Worm (Caenorhabditis elegans): ENCODE results near the gene C38H2.2.

Gene C38H2.2

DNA sequence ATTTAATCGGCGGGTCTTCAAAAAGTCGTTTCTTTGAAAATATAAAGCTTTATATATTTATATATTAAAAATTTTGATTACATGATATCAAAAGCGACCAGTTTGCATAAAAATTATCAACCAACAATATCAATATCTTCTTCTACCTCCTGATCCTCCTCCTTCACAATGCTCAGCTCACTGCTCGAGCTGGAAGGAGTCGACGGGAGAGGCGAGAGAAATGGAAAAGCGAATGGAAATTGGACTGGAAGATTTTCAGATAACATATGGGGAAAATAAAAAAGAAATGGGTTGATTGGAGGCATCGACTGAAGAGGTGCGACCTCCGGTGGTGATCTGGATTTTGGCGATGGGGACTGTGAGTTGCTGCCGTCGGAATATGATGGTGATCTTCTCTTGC, 41.6 kb upstream of the C38H2.2 start:
- no peak for TF ChIP-seq lin-39 (tag; optimal IDR thresholded peaks at IDR 0.05)
- TF ChIP-seq nhr-237 (tag; optimal IDR thresholded peaks at IDR 0.05), result no peak
- no peak for TF ChIP-seq nhr-43 (tag; optimal IDR thresholded peaks at IDR 0.05; ENCODE audit: poor library complexity, severe bottlenecking)
- TF ChIP-seq nhr-28 (tag; optimal IDR thresholded peaks at IDR 0.05), result no peak
- TF ChIP-seq nhr-77 (tag; optimal IDR thresholded peaks at IDR 0.05), result no peak
- TF ChIP-seq skn-1 (tag; optimal IDR thresholded peaks at IDR 0.05), result no peak
- TF ChIP-seq ztf-11 (tag; optimal IDR thresholded peaks at IDR 0.05), result no peak
- TF ChIP-seq hmg-11 (tag; optimal IDR thresholded peaks at IDR 0.05), result no peak
- no peak for TF ChIP-seq nhr-67 (tag; optimal IDR thresholded peaks at IDR 0.05)

DNA sequence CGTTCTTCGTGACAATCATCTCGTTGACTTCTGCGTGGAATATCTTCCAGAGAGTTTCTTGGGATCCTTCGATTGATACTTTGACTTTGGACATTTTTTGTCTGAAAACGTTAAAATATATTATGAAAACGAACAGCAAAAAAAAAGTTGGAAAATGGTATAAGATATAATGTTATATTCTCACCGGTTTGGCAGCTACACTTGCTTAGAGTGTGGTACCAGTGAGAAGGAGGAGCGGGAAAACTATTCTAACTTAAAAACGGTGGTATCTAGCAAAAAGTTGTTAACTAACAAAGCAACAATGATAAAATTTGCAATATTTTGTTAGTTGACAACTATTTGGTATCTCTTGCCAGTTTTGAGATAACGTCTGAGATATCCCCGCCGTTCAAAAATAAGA, 39.8 kb upstream of the C38H2.2 start, which contains the start of gene tbx-9:
Gene tbx-9 (minus strand): TSS at position 101 of the 400 bp plus-strand sequence.
- TF ChIP-seq nhr-77 (tag; optimal IDR thresholded peaks at IDR 0.05) (no peak), aly-2 (tag; optimal IDR thresholded peaks at IDR 0.05) (no peak), pqm-1 (tag; optimal IDR thresholded peaks at IDR 0.05) (no peak), R02D3.7 (tag; optimal IDR thresholded peaks at IDR 0.05) (no peak), eor-1 (tag; optimal IDR thresholded peaks at IDR 0.05) (no peak), nhr-23 (tag; optimal IDR thresholded peaks at IDR 0.05) (no peak), elt-3 (tag; optimal IDR thresholded peaks at IDR 0.05) (no peak), unc-62 (GFP tag; optimal IDR thresholded peaks at IDR 0.05) (no peak), nhr-11 (tag; optimal IDR thresholded peaks at IDR 0.05) (no peak), fos-1 (tag; optimal IDR thresholded peaks at IDR 0.05) (no peak), nhr-67 (tag; optimal IDR thresholded peaks at IDR 0.05) (no peak)

DNA sequence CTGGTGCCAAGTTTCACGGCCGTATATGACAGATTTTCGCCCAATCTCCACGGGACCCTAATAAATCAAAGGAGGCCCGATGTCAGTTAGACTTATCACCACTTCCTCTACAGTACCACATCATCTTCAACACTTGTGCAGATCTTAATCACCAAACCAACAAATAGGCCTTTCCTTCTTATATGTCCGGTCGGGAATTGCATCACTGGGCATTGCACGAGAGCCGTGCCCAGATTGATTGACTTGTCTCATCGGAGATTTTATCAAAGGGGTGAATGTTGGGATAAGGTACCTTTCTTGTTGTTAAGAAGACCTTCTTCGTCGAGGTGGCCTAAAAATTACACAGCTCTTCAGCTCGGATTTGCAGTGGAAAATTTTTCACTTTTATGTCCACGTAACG, 36.8 kb upstream of the C38H2.2 start:
- TF ChIP-seq nhr-11 (tag; optimal IDR thresholded peaks at IDR 0.05), result no peak
- TF ChIP-seq nhr-237 (tag; optimal IDR thresholded peaks at IDR 0.05), result no peak
- no peak for TF ChIP-seq elt-1 (tag; optimal IDR thresholded peaks at IDR 0.05)
- TF ChIP-seq nhr-28 (tag; optimal IDR thresholded peaks at IDR 0.05), result no peak
- TF ChIP-seq skn-1 (tag; optimal IDR thresholded peaks at IDR 0.05), result no peak
- TF ChIP-seq egl-5 (tag; optimal IDR thresholded peaks at IDR 0.05), result no peak
- TF ChIP-seq lsy-12 (tag; optimal IDR thresholded peaks at IDR 0.05), result no peak
- no peak for TF ChIP-seq nhr-77 (tag; optimal IDR thresholded peaks at IDR 0.05)
- TF ChIP-seq ceh-16 (tag; optimal IDR thresholded peaks at IDR 0.05), result no peak
- no peak for TF ChIP-seq fos-1 (tag; optimal IDR thresholded peaks at IDR 0.05)
- no peak for TF ChIP-seq pha-4 (tag; optimal IDR thresholded peaks at IDR 0.05)
- TF ChIP-seq nfya-1 (tag; optimal IDR thresholded peaks at IDR 0.05; ENCODE audit: insufficient read depth), result no peak
- no peak for TF ChIP-seq unc-39 (tag; optimal IDR thresholded peaks at IDR 0.05)
- no peak for TF ChIP-seq ztf-4 (tag; optimal IDR thresholded peaks at IDR 0.05)
- TF ChIP-seq egl-27 (tag; optimal IDR thresholded peaks at IDR 0.05), result no peak

DNA sequence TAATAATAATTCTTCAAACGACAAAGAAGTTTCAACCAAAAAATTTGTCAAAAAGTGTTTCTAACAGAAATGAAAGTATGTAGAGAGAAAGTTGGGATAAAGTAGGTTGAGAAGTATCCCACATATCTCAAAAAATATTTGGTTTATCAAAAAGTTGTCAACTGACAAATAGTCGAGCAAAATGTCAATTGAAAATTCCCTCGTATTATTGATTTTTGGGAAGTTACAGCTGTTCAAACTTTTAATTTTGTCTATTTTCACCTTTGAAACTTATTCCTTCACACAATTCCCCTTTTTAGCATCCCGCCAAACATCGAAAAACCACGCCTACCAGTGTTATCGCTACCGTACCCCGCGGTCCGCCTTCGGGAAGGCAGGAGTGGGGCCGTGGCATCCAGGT, 34.5 kb upstream of the C38H2.2 start, which contains the start of gene tbx-8:
Gene tbx-8 (plus strand): TSS at position 301 of the 400 bp plus-strand sequence.
- TF ChIP-seq zag-1 (tag; optimal IDR thresholded peaks at IDR 0.05), result no peak
- no peak for TF ChIP-seq aly-2 (tag; optimal IDR thresholded peaks at IDR 0.05)
- no peak for TF ChIP-seq lin-15B (tag; optimal IDR thresholded peaks at IDR 0.05)

DNA sequence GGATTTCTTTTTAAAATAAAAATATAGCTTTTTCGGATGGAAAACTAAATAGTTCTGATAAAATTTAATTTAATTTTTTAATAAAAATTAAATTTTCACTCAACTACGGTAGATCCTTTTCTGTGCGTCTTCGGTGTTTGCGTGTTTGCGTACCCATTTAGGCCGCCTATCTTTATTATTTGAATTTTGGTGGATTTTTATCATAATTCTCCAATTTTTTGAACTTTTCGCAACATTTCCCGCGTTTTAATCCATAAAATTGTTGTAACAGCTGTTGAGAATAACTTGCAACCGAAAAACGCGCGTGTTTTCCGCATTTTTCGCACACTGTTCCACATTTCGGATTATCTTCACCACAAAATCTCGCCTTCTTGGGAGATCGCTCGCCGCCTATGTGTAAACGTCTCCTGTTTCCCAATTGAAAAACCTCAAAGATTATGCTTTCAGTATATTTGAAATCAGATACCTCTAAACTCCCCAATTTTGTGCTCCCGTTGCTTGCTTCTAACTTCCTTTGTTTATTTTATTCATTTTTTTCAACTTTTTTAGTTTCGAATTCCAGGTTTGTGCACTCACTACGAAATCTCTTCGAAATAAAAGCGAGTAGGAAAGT, 29.9 kb upstream of the C38H2.2 start, which contains the start of gene T07C4.3:
Gene T07C4.3 (plus strand): TSS at position 563 of the 613 bp plus-strand sequence.
- TF ChIP-seq ceh-82 (tag; optimal IDR thresholded peaks at IDR 0.05), result no peak
- TF ChIP-seq egl-5 (tag; optimal IDR thresholded peaks at IDR 0.05), result no peak
- no peak for TF ChIP-seq jun-1 (tag; optimal IDR thresholded peaks at IDR 0.05)
- no peak for TF ChIP-seq fkh-10 (GFP tag; optimal IDR thresholded peaks at IDR 0.05)
- TF ChIP-seq sea-2 (GFP tag; optimal IDR thresholded peaks at IDR 0.05), result no peak
- TF ChIP-seq aly-2 (tag; optimal IDR thresholded peaks at IDR 0.05), result no peak
- no peak for TF ChIP-seq fkh-2 (tag; optimal IDR thresholded peaks at IDR 0.05)
- no peak for TF ChIP-seq nfya-1 (tag; optimal IDR thresholded peaks at IDR 0.05; ENCODE audit: insufficient read depth)
- TF ChIP-seq zag-1 (tag; optimal IDR thresholded peaks at IDR 0.05), result no peak
- no peak for TF ChIP-seq nhr-77 (tag; optimal IDR thresholded peaks at IDR 0.05)
- no peak for TF ChIP-seq pha-4 (tag; optimal IDR thresholded peaks at IDR 0.05)
- no peak for TF ChIP-seq nhr-43 (tag; optimal IDR thresholded peaks at IDR 0.05; ENCODE audit: poor library complexity, severe bottlenecking)
- no peak for TF ChIP-seq pqm-1 (tag; optimal IDR thresholded peaks at IDR 0.05)
- TF ChIP-seq elt-3 (tag; optimal IDR thresholded peaks at IDR 0.05), result no peak
- TF ChIP-seq elt-1 (tag; optimal IDR thresholded peaks at IDR 0.05), result no peak
- TF ChIP-seq nhr-237 (tag; optimal IDR thresholded peaks at IDR 0.05), result no peak

All from whole organism, L3 larva.